Worm (Caenorhabditis elegans): ENCODE data around the gene rml-3.

DNA sequence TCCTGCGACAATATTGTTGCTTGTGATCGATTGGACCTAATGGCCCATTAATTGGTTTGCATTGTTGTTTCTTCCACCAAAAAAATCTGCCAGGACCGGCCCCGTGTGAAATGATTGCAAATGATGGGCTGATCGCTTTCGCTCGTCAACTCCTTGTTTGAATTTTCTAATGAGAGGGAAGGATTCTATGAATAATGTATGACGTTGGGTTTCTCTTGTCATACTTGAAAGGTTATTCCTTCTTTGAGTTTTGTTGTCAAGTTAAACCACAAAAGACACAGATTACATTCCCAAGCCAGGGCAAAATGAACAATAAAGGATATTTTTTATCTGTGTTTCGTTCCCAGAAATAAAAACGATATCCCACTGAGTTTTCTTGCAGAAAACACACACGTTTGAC, 37.8 kb upstream of the rml-3 start:
- TF ChIP-seq W03F9.2 (tag; optimal IDR thresholded peaks at IDR 0.05) (no peak), him-1 (tag; optimal IDR thresholded peaks at IDR 0.05) (no peak), dao-5 (tag; optimal IDR thresholded peaks at IDR 0.05) (no peak)

Measured in whole organism, L4/young adult.